Fruit fly (Drosophila melanogaster): ENCODE data around the gene CG32532.

The CG32532 gene

dm6 chrX:19496808-19497259, 50.4 kb downstream of the CG32532 start (continued):
- TF ChIP-seq CG17802 (tag; optimal IDR thresholded peaks at IDR 0.05) (no peak), slou (GFP tag; optimal IDR thresholded peaks at IDR 0.05) (no peak), corto (GFP tag; optimal IDR thresholded peaks at IDR 0.05) (peak; percentile 27), gem (tag; optimal IDR thresholded peaks at IDR 0.05) (no peak), H15 (GFP tag; IDR thresholded peaks at IDR 0.05) (no peak), vvl (GFP tag; IDR thresholded peaks at IDR 0.05) (peak; percentile 57), ase (GFP tag; IDR thresholded peaks at IDR 0.05) (no peak), fd96Cb (tag; optimal IDR thresholded peaks at IDR 0.05) (no peak), disco-r (GFP tag; optimal IDR thresholded peaks at IDR 0.05) (no peak), Vsx1 (GFP tag; optimal IDR thresholded peaks at IDR 0.05) (no peak), fd102C (GFP tag; optimal IDR thresholded peaks at IDR 0.05) (no peak), dan (GFP tag; IDR thresholded peaks at IDR 0.05) (no peak), CG1602 (GFP tag; optimal IDR thresholded peaks at IDR 0.05) (no peak), CG7786 (GFP tag; optimal IDR thresholded peaks at IDR 0.05) (peak; percentile 3), CG15011 (GFP tag; optimal IDR thresholded peaks at IDR 0.05) (no peak), CG11504 (tag; optimal IDR thresholded peaks at IDR 0.05) (peak; percentile 21), CG4360 (GFP tag; IDR thresholded peaks at IDR 0.05) (peak; percentile 80), CG11696 (GFP tag; IDR thresholded peaks at IDR 0.05) (no peak), Bteb2 (GFP tag; optimal IDR thresholded peaks at IDR 0.05) (no peak), CG10147 (GFP tag; optimal IDR thresholded peaks at IDR 0.05) (no peak), CG12942 (GFP tag; optimal IDR thresholded peaks at IDR 0.05) (no peak), mam (GFP tag; optimal IDR thresholded peaks at IDR 0.05) (peak; percentile 15), lbe (GFP tag; optimal IDR thresholded peaks at IDR 0.05) (peak; percentile 71), D19A (tag; optimal IDR thresholded peaks at IDR 0.05) (peak; percentile 62), CG10209 (GFP tag; optimal IDR thresholded peaks at IDR 0.05) (no peak), Doc2 (GFP tag; IDR thresholded peaks at IDR 0.05) (no peak), CG8388 (GFP tag; optimal IDR thresholded peaks at IDR 0.05) (no peak), CG16815 (GFP tag; optimal IDR thresholded peaks at IDR 0.05) (no peak), CG1603 (tag; optimal IDR thresholded peaks at IDR 0.05) (peak; percentile 29), CG14860 (GFP tag; IDR thresholded peaks at IDR 0.05; ENCODE audit: partially characterized antibody) (0 out of 3 replicates have a peak, but pooled peaks have one; percentile 32), ken (GFP tag; IDR thresholded peaks at IDR 0.05) (peak; percentile 52; the same call in 1 of the 3 replicates), tin (GFP tag; optimal IDR thresholded peaks at IDR 0.05) (no peak), CG1233 (GFP tag; optimal IDR thresholded peaks at IDR 0.05) (no peak), HLH4C (GFP tag; IDR thresholded peaks at IDR 0.05; ENCODE audit: partially characterized antibody) (peak; percentile 52; the same call in 2 of the 3 replicates), ewg (GFP tag; optimal IDR thresholded peaks at IDR 0.05) (peak; percentile 95), Rfx (GFP tag; IDR thresholded peaks at IDR 0.05) (peak; percentile 46; the same call in 1 of the 2 replicates), CG4404 (GFP tag; IDR thresholded peaks at IDR 0.05) (no peak), CG6689 (GFP tag; IDR thresholded peaks at IDR 0.05) (no peak), gsb-n (tag; optimal IDR thresholded peaks at IDR 0.05) (no peak), pfk (GFP tag; optimal IDR thresholded peaks at IDR 0.05) (peak; percentile 60), CG3281 (GFP tag; optimal IDR thresholded peaks at IDR 0.05) (no peak), H2.0 (GFP tag; IDR thresholded peaks at IDR 0.05) (no peak), fu2 (GFP tag; optimal IDR thresholded peaks at IDR 0.05) (no peak), otp (GFP tag; IDR thresholded peaks at IDR 0.05) (no peak), CG14050 (GFP tag; IDR thresholded peaks at IDR 0.05) (no peak), knrl (GFP tag; IDR thresholded peaks at IDR 0.05; ENCODE audit: partially characterized antibody) (peak; percentile 68), CG30020 (tag; optimal IDR thresholded peaks at IDR 0.05) (no peak), Hmx (GFP tag; optimal IDR thresholded peaks at IDR 0.05) (no peak), pzg (GFP tag; optimal IDR thresholded peaks at IDR 0.05) (peak; percentile 80), CG15601 (tag; optimal IDR thresholded peaks at IDR 0.05) (no peak), Fer1 (GFP tag; optimal IDR thresholded peaks at IDR 0.05) (peak; percentile 37)

Data from whole organism, embryonic.